Worm (Caenorhabditis elegans) whole organism, L4 larva: Measurements from ENCODE around the gene fbxl-4.

ENCODE experiments used
- F10B5.3 ChIP-seq: sonication (generic microtip); optimal IDR thresholded peaks from 2 replicates; lab custom pipeline; 2016; ENCODE audit warnings: mild to moderate bottlenecking, missing genetic modification characterization, missing compliant biosample characterization
- R02D3.7 ChIP-seq: fragments of 150-350 bp; sonication (generic microtip); optimal IDR thresholded peaks from 3 replicates; lab custom pipeline; 2014; ENCODE audit warnings: missing biosample characterization, missing genetic modification characterization
- Y5F2A.4 ChIP-seq: fragments of 200-800 bp; sonication (Bioruptor generic); optimal IDR thresholded peaks from 2 replicates; lab custom pipeline; 2018; ENCODE audit warnings: mild to moderate bottlenecking, missing genetic modification characterization, missing compliant biosample characterization
- aha-1 ChIP-seq: fragments of 150-350 bp; peaks from one replicate; lab custom pipeline; 2014; ENCODE audit warnings: missing biosample characterization, missing genetic modification characterization
- ama-1 ChIP-seq: fragments of 150-350 bp; optimal IDR thresholded peaks from 2 replicates; lab custom pipeline; 2014; ENCODE audit warnings: inconsistent platforms, mixed read lengths
- arid-1 ChIP-seq: fragments of 200-800 bp; sonication (Bioruptor generic); conservative IDR thresholded peaks from 2 replicates; pipeline ENCODE4 v1.3.6; 2022; ENCODE audit warnings: missing genetic modification reagents, missing genetic modification characterization, missing compliant biosample characterization
- ceh-28 ChIP-seq: fragments of 150-350 bp; optimal IDR thresholded peaks from 2 replicates; lab custom pipeline; 2014; ENCODE audit warnings: missing biosample characterization, missing genetic modification reagents, missing genetic modification characterization
- ceh-32 ChIP-seq: sonication (generic microtip); optimal IDR thresholded peaks from 2 replicates; lab custom pipeline; 2016; ENCODE audit warnings: mild to moderate bottlenecking, missing genetic modification characterization, missing compliant biosample characterization; ENCODE audit not compliant: poor library complexity
- ceh-44 ChIP-seq: fragments of 200-800 bp; sonication (Bioruptor generic); IDR thresholded peaks from 2 replicates; pipeline ENCODE4 v1.3.6; 2022; ENCODE audit warnings: missing genetic modification reagents, missing genetic modification characterization, missing compliant biosample characterization
- ceh-62 ChIP-seq: sonication (generic microtip); optimal IDR thresholded peaks from 2 replicates; lab custom pipeline; 2017; ENCODE audit warnings: missing biosample characterization, missing genetic modification characterization
- ceh-82 ChIP-seq: sonication (generic microtip); optimal IDR thresholded peaks from 2 replicates; lab custom pipeline; 2017; ENCODE audit warnings: missing biosample characterization, missing genetic modification characterization
- daf-12 ChIP-seq: fragments of 150-350 bp; optimal IDR thresholded peaks from 2 replicates; lab custom pipeline; 2014; ENCODE audit warnings: missing biosample characterization, missing genetic modification reagents, missing genetic modification characterization
- dmd-6 ChIP-seq: fragments of 200-800 bp; sonication (Bioruptor generic); IDR thresholded peaks from 2 replicates; pipeline ENCODE4 v1.3.6; 2022; ENCODE audit warnings: missing genetic modification reagents, missing genetic modification characterization, missing compliant biosample characterization
- dmd-8 ChIP-seq: fragments of 200-800 bp; sonication (Bioruptor generic); IDR thresholded peaks from 2 replicates; pipeline ENCODE4 v1.3.6; 2022; ENCODE audit warnings: missing genetic modification characterization, missing compliant biosample characterization
- dpl-1 ChIP-seq: fragments of 150-350 bp; optimal IDR thresholded peaks from 2 replicates; lab custom pipeline; 2014; ENCODE audit warnings: missing biosample characterization, missing genetic modification reagents, missing genetic modification characterization
- duxl-1 ChIP-seq: sonication (generic microtip); optimal IDR thresholded peaks from 2 replicates; lab custom pipeline; 2016; ENCODE audit warnings: mild to moderate bottlenecking, missing genetic modification characterization, moderate library complexity, missing compliant biosample characterization; ENCODE audit not compliant: poor library complexity
- fkh-10 ChIP-seq: fragments of 150-350 bp; optimal IDR thresholded peaks from 2 replicates; lab custom pipeline; 2014; ENCODE audit warnings: missing biosample characterization, missing genetic modification reagents, missing genetic modification characterization
- fos-1 ChIP-seq: fragments of 150-350 bp; optimal IDR thresholded peaks from 2 replicates; lab custom pipeline; 2014; ENCODE audit warnings: missing biosample characterization, missing genetic modification characterization
- hif-1 ChIP-seq, 2 experiments: sonication (generic microtip); optimal IDR thresholded peaks; 2 replicates each; lab custom pipeline; 2016 to 2017; ENCODE audit warnings: missing compliant biosample characterization in 2 of 2, missing genetic modification characterization in 2 of 2, missing genetic modification reagents in 2 of 2, missing genotype in 2 of 2, mild to moderate bottlenecking in 1 of 2
- hlh-30 ChIP-seq: sonication (generic microtip); optimal IDR thresholded peaks from 2 replicates; lab custom pipeline; 2017; ENCODE audit warnings: antibody characterized with exemption, mild to moderate bottlenecking, missing genetic modification characterization, missing compliant biosample characterization; ENCODE audit not compliant: insufficient read depth
- hmg-1.1 ChIP-seq: fragments of 200-800 bp; sonication (Bioruptor generic); IDR thresholded peaks from 2 replicates; pipeline ENCODE4 v1.3.6; 2022; ENCODE audit warnings: missing genetic modification reagents, missing genetic modification characterization, missing compliant biosample characterization
- jun-1 ChIP-seq: fragments of 150-350 bp; optimal IDR thresholded peaks from 2 replicates; lab custom pipeline; 2014; ENCODE audit warnings: missing biosample characterization, missing genetic modification reagents, missing genetic modification characterization
- lim-7 ChIP-seq: fragments of 200-800 bp; sonication (Bioruptor generic); IDR thresholded peaks from 2 replicates; pipeline ENCODE4 v1.3.6; 2022; ENCODE audit warnings: missing genetic modification characterization, missing compliant biosample characterization
- lin-1 ChIP-seq: fragments of 200-800 bp; sonication (Bioruptor generic); IDR thresholded peaks from 2 replicates; pipeline ENCODE4 v1.3.6; 2022; ENCODE audit warnings: missing genetic modification reagents, missing genetic modification characterization, missing compliant biosample characterization
- lin-13 ChIP-seq: fragments of 150-350 bp; optimal IDR thresholded peaks from 2 replicates; lab custom pipeline; 2014; ENCODE audit warnings: missing biosample characterization, missing genetic modification reagents, missing genetic modification characterization
- lin-29 ChIP-seq: fragments of 200-800 bp; sonication (Bioruptor generic); IDR thresholded peaks from 2 replicates; pipeline ENCODE4 v1.3.6; 2022; ENCODE audit warnings: missing genetic modification reagents, missing genetic modification characterization, missing compliant biosample characterization
- lin-39 ChIP-seq: fragments of 150-350 bp; optimal IDR thresholded peaks from 2 replicates; lab custom pipeline; 2014; ENCODE audit warnings: missing biosample characterization, missing genetic modification reagents, missing genetic modification characterization
- lir-3 ChIP-seq: sonication (generic microtip); optimal IDR thresholded peaks from 2 replicates; lab custom pipeline; 2016; ENCODE audit warnings: mild to moderate bottlenecking, missing genetic modification characterization, missing compliant biosample characterization
- madf-5 ChIP-seq, 2 experiments: fragments of 200-800 bp; sonication (Bioruptor generic); IDR thresholded peaks; 2 replicates each; pipeline ENCODE4 v1.3.6; 2022; ENCODE audit warnings: missing compliant biosample characterization in 2 of 2, missing genetic modification characterization in 2 of 2
- madf-9 ChIP-seq: fragments of 200-800 bp; sonication (Bioruptor generic); conservative IDR thresholded peaks from 2 replicates; pipeline ENCODE4 v1.3.6; 2022; ENCODE audit warnings: missing genetic modification reagents, missing genetic modification characterization, missing compliant biosample characterization
- mep-1 ChIP-seq: fragments of 150-350 bp; sonication (generic microtip); optimal IDR thresholded peaks from 3 replicates; lab custom pipeline; 2014; ENCODE audit warnings: missing biosample characterization, missing genetic modification characterization
- mxl-3 ChIP-seq: fragments of 200-800 bp; sonication (Bioruptor generic); optimal IDR thresholded peaks from 2 replicates; lab custom pipeline; 2018; ENCODE audit warnings: mild to moderate bottlenecking, missing genetic modification characterization, missing compliant biosample characterization
- nhr-10 ChIP-seq: fragments of 150-350 bp; optimal IDR thresholded peaks from 2 replicates; lab custom pipeline; 2014; ENCODE audit warnings: missing biosample characterization, missing genetic modification characterization
- nhr-111 ChIP-seq: fragments of 200-800 bp; sonication (Bioruptor generic); optimal IDR thresholded peaks from 2 replicates; lab custom pipeline; 2018; ENCODE audit warnings: mild to moderate bottlenecking, missing genetic modification characterization, missing compliant biosample characterization
- nhr-25 ChIP-seq: sonication (generic microtip); optimal IDR thresholded peaks from 2 replicates; lab custom pipeline; 2017; ENCODE audit warnings: missing genetic modification characterization, mild to moderate bottlenecking, missing compliant biosample characterization, antibody characterized with exemption, moderate library complexity, borderline replicate concordance; ENCODE audit not compliant: insufficient read depth
- nhr-28 ChIP-seq: fragments of 150-350 bp; optimal IDR thresholded peaks from 2 replicates; lab custom pipeline; 2014; ENCODE audit warnings: missing biosample characterization, missing genetic modification characterization
- nhr-41 ChIP-seq: fragments of 200-800 bp; sonication (Bioruptor generic); IDR thresholded peaks from 2 replicates; pipeline ENCODE4 v1.3.6; 2022; ENCODE audit warnings: missing genetic modification reagents, missing genetic modification characterization, missing compliant biosample characterization
- nhr-48 ChIP-seq: sonication (generic microtip); optimal IDR thresholded peaks from 2 replicates; lab custom pipeline; 2016; ENCODE audit warnings: mild to moderate bottlenecking, missing genetic modification characterization, missing compliant biosample characterization
- nhr-76 ChIP-seq: fragments of 150-350 bp; optimal IDR thresholded peaks from 2 replicates; lab custom pipeline; 2014; ENCODE audit warnings: missing biosample characterization, missing genetic modification characterization
- pqm-1 ChIP-seq: sonication (generic microtip); optimal IDR thresholded peaks from 2 replicates; lab custom pipeline; 2017; ENCODE audit warnings: missing biosample characterization, missing genetic modification characterization
- rbr-2 ChIP-seq: sonication (generic microtip); optimal IDR thresholded peaks from 2 replicates; lab custom pipeline; 2016; ENCODE audit warnings: missing genotype, missing genetic modification characterization, missing compliant biosample characterization
- saeg-2 ChIP-seq: fragments of 200-800 bp; sonication (Bioruptor generic); IDR thresholded peaks from 2 replicates; pipeline ENCODE4 v1.3.6; 2022; ENCODE audit warnings: missing genetic modification reagents, missing genetic modification characterization, missing compliant biosample characterization
- sdz-12 ChIP-seq: fragments of 200-800 bp; sonication (Bioruptor generic); optimal IDR thresholded peaks from 2 replicates; lab custom pipeline; 2018; ENCODE audit warnings: mild to moderate bottlenecking, missing genetic modification characterization, missing compliant biosample characterization
- skn-1 ChIP-seq: fragments of 150-350 bp; optimal IDR thresholded peaks from 2 replicates; lab custom pipeline; 2014; ENCODE audit warnings: missing biosample characterization, missing genetic modification characterization
- snpc-1.2 ChIP-seq: fragments of 200-800 bp; sonication (Bioruptor generic); IDR thresholded peaks from 2 replicates; pipeline ENCODE4 v1.3.6; 2022; ENCODE audit warnings: missing genetic modification reagents, missing genetic modification characterization, missing compliant biosample characterization
- spr-1 ChIP-seq: sonication (generic microtip); optimal IDR thresholded peaks from 2 replicates; lab custom pipeline; 2016; ENCODE audit warnings: mild to moderate bottlenecking, missing genetic modification characterization, missing compliant biosample characterization
- spr-3 ChIP-seq: fragments of 200-800 bp; sonication (Bioruptor generic); optimal IDR thresholded peaks from 2 replicates; lab custom pipeline; 2018; ENCODE audit warnings: mild to moderate bottlenecking, missing genetic modification characterization, missing compliant biosample characterization
- tag-97 ChIP-seq: fragments of 200-800 bp; sonication (Bioruptor generic); IDR thresholded peaks from 2 replicates; pipeline ENCODE4 v1.3.6; 2022; ENCODE audit warnings: missing genetic modification characterization, missing compliant biosample characterization
- tra-1 ChIP-seq: fragments of 200-800 bp; sonication (Bioruptor generic); IDR thresholded peaks from 2 replicates; pipeline ENCODE4 v1.3.6; 2022; ENCODE audit warnings: missing genetic modification reagents, missing genetic modification characterization, missing compliant biosample characterization
- unc-130 ChIP-seq: sonication (generic microtip); optimal IDR thresholded peaks from 2 replicates; lab custom pipeline; 2016; ENCODE audit warnings: missing genetic modification reagents, missing genetic modification characterization, missing compliant biosample characterization
- unc-62 ChIP-seq, 3 experiments: fragments of 150-350 bp in 1 of 3; sonication (generic microtip); optimal IDR thresholded peaks in 2 of 3; peaks in 1 of 3; 1 replicate in 1 of 3; 2 replicates in 2 of 3; lab custom pipeline; 2014 to 2017; ENCODE audit warnings: missing biosample characterization in 3 of 3, missing genetic modification characterization in 3 of 3, missing genetic modification reagents in 3 of 3, missing genotype in 1 of 3
- zag-1 ChIP-seq: fragments of 150-350 bp; optimal IDR thresholded peaks from 2 replicates; lab custom pipeline; 2014; ENCODE audit warnings: missing biosample characterization, missing genetic modification characterization

fbxl-4 gene

DNA sequence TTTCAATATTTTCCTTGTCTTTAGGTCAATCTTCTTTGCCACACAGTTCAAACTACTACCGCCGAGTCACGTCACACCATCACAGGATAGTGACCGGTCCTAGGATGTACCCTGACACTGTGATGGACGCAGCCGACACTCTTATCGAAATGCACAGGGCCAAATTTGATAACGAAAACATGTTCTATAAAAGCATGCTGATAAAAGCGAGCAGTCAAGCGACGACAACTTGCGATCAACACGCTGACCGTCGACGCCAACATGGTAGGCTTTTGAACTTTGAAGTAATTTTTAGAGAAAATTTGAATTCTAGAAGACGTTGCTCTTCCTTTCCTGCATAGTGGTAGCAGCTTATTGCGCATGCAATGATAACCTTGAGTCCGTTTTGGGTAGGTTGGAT, 18.4 kb downstream of the fbxl-4 start, which contains the start of gene cpr-6 (continued):
- TF ChIP-seq ceh-62 (no peak), nhr-10 (tag; lab: Kevin White, UChicago) (no peak), ceh-28 (tag; lab: Kevin White, UChicago) (no peak), tag-97 (GFP tag; lab: Robert Waterston, UW) (no peak), ceh-32 (no peak), ceh-82 (tag; lab: Kevin White, UChicago) (no peak), nhr-48 (tag; lab: Kevin White, UChicago) (peak; percentile 30), aha-1 (no peak), daf-12 (tag; lab: Kevin White, UChicago) (no peak), fos-1 (tag; lab: Kevin White, UChicago) (no peak), snpc-1.2 (no peak), rbr-2 (no peak), unc-130 (no peak), Y5F2A.4 (GFP tag; lab: Kevin White, UChicago) (no peak), dmd-8 (GFP tag; lab: Robert Waterston, UW) (no peak), lim-7 (GFP tag; lab: Robert Waterston, UW) (no peak), lin-29 (GFP tag; lab: Robert Waterston, UW) (no peak), nhr-41 (GFP tag; lab: Robert Waterston, UW) (no peak; the same call in 1 of the 2 replicates), dmd-6 (GFP tag; lab: Robert Waterston, UW) (peak; percentile 78), unc-62 (GFP tag; optimal IDR thresholded peaks at IDR 0.05 in 1 of 2; lab: Kevin White, UChicago) (no peak), unc-62 (tag; optimal IDR thresholded peaks at IDR 0.05; lab: Kevin White, UChicago) (no peak), arid-1 (no peak), skn-1 (tag; lab: Kevin White, UChicago) (no peak), mxl-3 (GFP tag; lab: Kevin White, UChicago) (peak; percentile 25), fkh-10 (GFP tag; lab: Kevin White, UChicago) (no peak), nhr-111 (GFP tag; lab: Kevin White, UChicago) (no peak), lin-39 (no peak), sdz-12 (GFP tag; lab: Kevin White, UChicago) (no peak), R02D3.7 (tag; lab: Kevin White, UChicago) (no peak), spr-1 (tag; lab: Kevin White, UChicago) (no peak), pqm-1 (peak; percentile 67), tra-1 (GFP tag; lab: Robert Waterston, UW) (peak; percentile 52; the same call in 1 of the 2 replicates), dpl-1 (GFP tag; lab: Kevin White, UChicago) (no peak), lin-1 (0 out of 2 replicates have a peak, but pooled peaks have one; percentile 11), spr-3 (GFP tag; lab: Kevin White, UChicago) (no peak), ceh-44 (no peak), mep-1 (tag; lab: Kevin White, UChicago) (no peak), hmg-1.1 (GFP tag; lab: Robert Waterston, UW) (no peak), lir-3 (tag; lab: Kevin White, UChicago) (no peak), jun-1 (tag; lab: Kevin White, UChicago) (no peak), F10B5.3 (tag; lab: Kevin White, UChicago) (no peak), madf-5 (GFP tag; IDR thresholded peaks at IDR 0.05; lab: Robert Waterston, UW) (no peak), hif-1 (tag; optimal IDR thresholded peaks at IDR 0.05; lab: Kevin White, UChicago) (no peak), duxl-1 (tag; lab: Kevin White, UChicago) (no peak), zag-1 (tag; lab: Kevin White, UChicago) (no peak), lin-13 (GFP tag; lab: Kevin White, UChicago) (no peak), saeg-2 (GFP tag; lab: Robert Waterston, UW) (no peak), nhr-76 (tag; lab: Kevin White, UChicago) (no peak), nhr-28 (peak; percentile 66), madf-9 (no peak), hlh-30 (peak; percentile 54), nhr-25 (tag; lab: Kevin White, UChicago) (no peak), ama-1 (lab: Kevin White, UChicago) (peak; percentile 42)
